Worm (Caenorhabditis elegans): ENCODE data around the gene F52E1.14.

ce11 chrV:8402392-8402791, 18.7 kb downstream of the F52E1.14 start, which contains the start of gene F52E1.9:
- TF ChIP-seq nhr-47 (tag; optimal IDR thresholded peaks at IDR 0.05) (no peak), fkh-10 (GFP tag; optimal IDR thresholded peaks at IDR 0.05) (no peak), nhr-85 (tag) (no peak), ztf-11 (tag; optimal IDR thresholded peaks at IDR 0.05) (no peak), sptf-1 (tag; optimal IDR thresholded peaks at IDR 0.05) (no peak), dpl-1 (GFP tag; optimal IDR thresholded peaks at IDR 0.05) (no peak), ztf-4 (tag; optimal IDR thresholded peaks at IDR 0.05) (no peak), nhr-76 (tag; optimal IDR thresholded peaks at IDR 0.05) (no peak), fos-1 (tag; optimal IDR thresholded peaks at IDR 0.05) (no peak), ces-1 (GFP tag; optimal IDR thresholded peaks at IDR 0.05) (no peak)
